Worm (Caenorhabditis elegans) whole organism, L3 larva: ENCODE results near the gene tag-290.

Experiments used
- R02D3.7 ChIP-seq: fragments of 150-350 bp; optimal IDR thresholded peaks from 2 replicates; lab custom pipeline; 2014; ENCODE audit warnings: missing biosample characterization, missing genetic modification characterization
- ZK546.5 ChIP-seq: sonication (generic microtip); optimal IDR thresholded peaks from 2 replicates; lab custom pipeline; 2017; ENCODE audit warnings: missing biosample characterization, missing genetic modification characterization
- aly-2 ChIP-seq: fragments of 150-350 bp; optimal IDR thresholded peaks from 2 replicates; lab custom pipeline; 2014; ENCODE audit warnings: missing biosample characterization, missing genetic modification characterization
- ama-1 ChIP-seq: fragments of 150-350 bp; optimal IDR thresholded peaks from 2 replicates; lab custom pipeline; 2018
- ceh-16 ChIP-seq: sonication (generic microtip); optimal IDR thresholded peaks from 2 replicates; lab custom pipeline; 2017; ENCODE audit warnings: missing biosample characterization, missing genetic modification characterization
- ceh-28 ChIP-seq: fragments of 150-350 bp; optimal IDR thresholded peaks from 2 replicates; lab custom pipeline; 2014; ENCODE audit warnings: missing biosample characterization, missing genetic modification reagents, missing genetic modification characterization
- ceh-82 ChIP-seq: fragments of 150-350 bp; optimal IDR thresholded peaks from 2 replicates; lab custom pipeline; 2014; ENCODE audit warnings: missing biosample characterization, missing genetic modification characterization
- ceh-9 ChIP-seq: sonication (generic microtip); optimal IDR thresholded peaks from 2 replicates; lab custom pipeline; 2018; ENCODE audit warnings: missing biosample characterization, missing genetic modification characterization
- daf-12 ChIP-seq: fragments of 150-350 bp; optimal IDR thresholded peaks from 2 replicates; lab custom pipeline; 2014; ENCODE audit warnings: missing biosample characterization, missing genetic modification reagents, missing genetic modification characterization
- egl-27 ChIP-seq: sonication (generic microtip); optimal IDR thresholded peaks from 4 replicates; lab custom pipeline; 2017; ENCODE audit warnings: missing biosample characterization, missing genetic modification reagents, missing genetic modification characterization
- egl-5 ChIP-seq: fragments of 150-350 bp; optimal IDR thresholded peaks from 2 replicates; lab custom pipeline; 2017; ENCODE audit warnings: missing biosample characterization, missing genetic modification reagents, missing genetic modification characterization, inconsistent platforms
- elt-1 ChIP-seq: fragments of 150-350 bp; optimal IDR thresholded peaks from 2 replicates; lab custom pipeline; 2014; ENCODE audit warnings: missing biosample characterization, missing genetic modification characterization
- elt-2 ChIP-seq: sonication (generic microtip); optimal IDR thresholded peaks from 2 replicates; lab custom pipeline; 2016; ENCODE audit warnings: missing genetic modification reagents, mild to moderate bottlenecking, missing genetic modification characterization, missing compliant biosample characterization
- elt-3 ChIP-seq, 3 experiments: fragments of 150-350 bp in 1 of 3; sonication (generic microtip) in 2 of 3; optimal IDR thresholded peaks; 2 replicates in 2 of 3; 4 replicates in 1 of 3; lab custom pipeline; 2014 to 2017; ENCODE audit warnings: missing biosample characterization in 3 of 3, missing genetic modification characterization in 3 of 3
- eor-1 ChIP-seq, 2 experiments: fragments of 150-350 bp; optimal IDR thresholded peaks; 2 replicates each; lab custom pipeline; 2014 to 2018; ENCODE audit warnings: missing biosample characterization in 2 of 2, missing genetic modification characterization in 2 of 2
- fkh-10 ChIP-seq: sonication (generic microtip); optimal IDR thresholded peaks from 2 replicates; lab custom pipeline; 2017; ENCODE audit warnings: missing biosample characterization, missing genetic modification reagents, missing genetic modification characterization
- fkh-2 ChIP-seq: fragments of 150-350 bp; optimal IDR thresholded peaks from 2 replicates; lab custom pipeline; 2014; ENCODE audit warnings: missing biosample characterization, missing genetic modification reagents, missing genetic modification characterization
- fos-1 ChIP-seq: fragments of 150-350 bp; optimal IDR thresholded peaks from 2 replicates; lab custom pipeline; 2014; ENCODE audit warnings: missing biosample characterization, missing genetic modification characterization
- hmg-11 ChIP-seq: sonication (generic microtip); optimal IDR thresholded peaks from 2 replicates; lab custom pipeline; 2016; ENCODE audit warnings: missing genetic modification characterization, missing compliant biosample characterization
- jun-1 ChIP-seq: fragments of 150-350 bp; optimal IDR thresholded peaks from 2 replicates; lab custom pipeline; 2014; ENCODE audit warnings: missing biosample characterization, missing genetic modification reagents, missing genetic modification characterization
- lin-15B ChIP-seq: fragments of 150-350 bp; optimal IDR thresholded peaks from 2 replicates; lab custom pipeline; 2014; ENCODE audit warnings: missing biosample characterization, missing genetic modification characterization
- lin-39 ChIP-seq: fragments of 150-350 bp; optimal IDR thresholded peaks from 2 replicates; lab custom pipeline; 2018; ENCODE audit warnings: missing biosample characterization, missing genetic modification reagents, missing genetic modification characterization
- lsy-12 ChIP-seq: sonication (generic microtip); optimal IDR thresholded peaks from 2 replicates; lab custom pipeline; 2016; ENCODE audit warnings: mild to moderate bottlenecking, missing genetic modification characterization, missing compliant biosample characterization
- mdl-1 ChIP-seq: fragments of 150-350 bp; optimal IDR thresholded peaks from 2 replicates; lab custom pipeline; 2014; ENCODE audit warnings: missing biosample characterization, missing genetic modification characterization
- mml-1 ChIP-seq: fragments of 150-350 bp; sonication (generic microtip); optimal IDR thresholded peaks from 3 replicates; lab custom pipeline; 2014; ENCODE audit warnings: missing biosample characterization, missing genetic modification characterization
- nfya-1 ChIP-seq: sonication (generic microtip); optimal IDR thresholded peaks from 2 replicates; lab custom pipeline; 2017; ENCODE audit warnings: missing genetic modification characterization, mild to moderate bottlenecking, missing compliant biosample characterization, antibody characterized with exemption, moderate library complexity; ENCODE audit not compliant: insufficient read depth
- nhr-11 ChIP-seq: fragments of 150-350 bp; optimal IDR thresholded peaks from 2 replicates; lab custom pipeline; 2014; ENCODE audit warnings: missing biosample characterization, missing genetic modification characterization
- nhr-12 ChIP-seq: fragments of 150-350 bp; optimal IDR thresholded peaks from 2 replicates; lab custom pipeline; 2014; ENCODE audit warnings: missing biosample characterization, missing genetic modification characterization
- nhr-23 ChIP-seq: fragments of 150-350 bp; optimal IDR thresholded peaks from 2 replicates; lab custom pipeline; 2014; ENCODE audit warnings: missing biosample characterization, missing genetic modification reagents, missing genetic modification characterization
- nhr-237 ChIP-seq: fragments of 150-350 bp; optimal IDR thresholded peaks from 2 replicates; lab custom pipeline; 2014; ENCODE audit warnings: missing biosample characterization, missing genetic modification characterization
- nhr-25 ChIP-seq: sonication (generic microtip); optimal IDR thresholded peaks from 2 replicates; lab custom pipeline; 2017; ENCODE audit warnings: missing biosample characterization, missing genetic modification characterization
- nhr-28 ChIP-seq: fragments of 150-350 bp; optimal IDR thresholded peaks from 2 replicates; lab custom pipeline; 2014; ENCODE audit warnings: missing biosample characterization, missing genetic modification characterization
- nhr-43 ChIP-seq: sonication (generic microtip); optimal IDR thresholded peaks from 2 replicates; lab custom pipeline; 2016; ENCODE audit warnings: mild to moderate bottlenecking, missing genetic modification characterization, missing compliant biosample characterization; ENCODE audit not compliant: poor library complexity, severe bottlenecking
- nhr-67 ChIP-seq: fragments of 150-350 bp; optimal IDR thresholded peaks from 2 replicates; lab custom pipeline; 2014; ENCODE audit warnings: missing biosample characterization, missing genetic modification characterization
- nhr-76 ChIP-seq: fragments of 150-350 bp; sonication (generic microtip); optimal IDR thresholded peaks from 5 replicates; lab custom pipeline; 2014; ENCODE audit warnings: missing biosample characterization, missing genetic modification characterization
- nhr-77 ChIP-seq: fragments of 150-350 bp; optimal IDR thresholded peaks from 2 replicates; lab custom pipeline; 2014; ENCODE audit warnings: missing biosample characterization, missing genetic modification characterization
- pha-4 ChIP-seq: fragments of 150-350 bp; optimal IDR thresholded peaks from 2 replicates; lab custom pipeline; 2014; ENCODE audit warnings: missing biosample characterization, missing genetic modification reagents, missing genetic modification characterization
- pqm-1 ChIP-seq: fragments of 150-350 bp; optimal IDR thresholded peaks from 2 replicates; lab custom pipeline; 2017; ENCODE audit warnings: missing biosample characterization, missing genetic modification characterization, inconsistent platforms
- sea-2 ChIP-seq: fragments of 150-350 bp; sonication (generic microtip); optimal IDR thresholded peaks from 4 replicates; lab custom pipeline; 2014; ENCODE audit warnings: missing biosample characterization, missing genetic modification reagents, missing genetic modification characterization
- skn-1 ChIP-seq: fragments of 150-350 bp; optimal IDR thresholded peaks from 2 replicates; lab custom pipeline; 2014; ENCODE audit warnings: missing biosample characterization, missing genetic modification characterization
- snpc-4 ChIP-seq: fragments of 150-350 bp; optimal IDR thresholded peaks from 2 replicates; lab custom pipeline; 2014; ENCODE audit warnings: missing biosample characterization, missing genetic modification characterization
- tbx-2 ChIP-seq: sonication (generic microtip); optimal IDR thresholded peaks from 2 replicates; lab custom pipeline; 2016; ENCODE audit warnings: mild to moderate bottlenecking, missing genetic modification characterization, missing compliant biosample characterization
- unc-39 ChIP-seq: sonication (generic microtip); optimal IDR thresholded peaks from 4 replicates; lab custom pipeline; 2017; ENCODE audit warnings: missing biosample characterization, missing genetic modification characterization
- unc-62 ChIP-seq: fragments of 150-350 bp; sonication (generic microtip); optimal IDR thresholded peaks from 4 replicates; lab custom pipeline; 2014; ENCODE audit warnings: missing biosample characterization, missing genetic modification reagents, missing genetic modification characterization
- zag-1 ChIP-seq: fragments of 150-350 bp; optimal IDR thresholded peaks from 2 replicates; lab custom pipeline; 2014; ENCODE audit warnings: missing biosample characterization, missing genetic modification characterization
- ztf-11 ChIP-seq: fragments of 150-350 bp; optimal IDR thresholded peaks from 2 replicates; lab custom pipeline; 2014; ENCODE audit warnings: missing biosample characterization, missing genetic modification characterization
- ztf-4 ChIP-seq: fragments of 150-350 bp; optimal IDR thresholded peaks from 2 replicates; lab custom pipeline; 2014; ENCODE audit warnings: missing biosample characterization, missing genetic modification characterization

Gene tag-290

DNA sequence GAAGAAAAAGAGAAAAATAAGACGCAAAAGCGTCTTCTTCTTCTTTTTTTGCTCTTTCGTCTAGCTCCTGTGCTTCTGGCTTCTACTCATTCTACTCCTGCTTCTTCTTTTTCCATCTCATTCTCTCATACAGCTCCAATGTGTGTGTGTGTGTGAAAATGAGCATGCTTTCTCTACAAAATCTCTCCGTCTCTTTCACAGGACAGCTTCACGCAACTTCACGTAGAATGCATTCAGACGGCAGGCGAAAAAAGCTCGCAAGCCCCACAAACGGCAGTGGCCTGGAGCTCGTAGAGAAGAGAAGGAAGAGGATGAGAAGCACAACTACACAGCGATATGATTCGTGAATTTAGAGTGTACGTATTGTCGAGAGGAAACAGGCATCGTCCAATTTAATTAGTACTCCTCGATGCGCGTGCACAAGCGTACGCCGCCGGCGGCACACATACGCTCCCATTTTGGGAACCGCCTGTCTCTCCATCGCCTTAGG, 28.2 kb downstream of the tag-290 start:
- no peak for TF ChIP-seq nhr-23 (tag; lab: Kevin White, UChicago)
- peak; percentile 59 for TF ChIP-seq skn-1 (tag; lab: Kevin White, UChicago)
- no peak for TF ChIP-seq elt-2 (tag; lab: Kevin White, UChicago)
- TF ChIP-seq nhr-12 (tag; lab: Kevin White, UChicago) = no peak
- peak; percentile 56 for TF ChIP-seq lin-39 (tag; lab: Kevin White, UChicago)
- no peak for TF ChIP-seq elt-1
- peak; percentile 9 for TF ChIP-seq snpc-4 (tag; lab: Kevin White, UChicago)
- no peak for TF ChIP-seq ceh-28
- peak; percentile 5 for TF ChIP-seq unc-62
- TF ChIP-seq lin-15B = peak; percentile 36
- TF ChIP-seq unc-39 (tag; lab: Kevin White, UChicago) = no peak
- TF ChIP-seq R02D3.7 (tag; lab: Kevin White, UChicago) = no peak
- no peak for TF ChIP-seq sea-2 (GFP tag; lab: Kevin White, UChicago)
- TF ChIP-seq nhr-76 (tag; lab: Kevin White, UChicago) = no peak
- no peak for TF ChIP-seq ZK546.5
- TF ChIP-seq jun-1 = no peak
- peak; percentile 54 for TF ChIP-seq mdl-1
- no peak for TF ChIP-seq ztf-4
- no peak for TF ChIP-seq ztf-11 (tag; lab: Kevin White, UChicago)
- TF ChIP-seq nhr-43 (tag; lab: Kevin White, UChicago) = no peak
- no peak for TF ChIP-seq ceh-82 (tag; lab: Kevin White, UChicago)
- no peak for TF ChIP-seq nhr-237
- no peak for TF ChIP-seq egl-27 (tag; lab: Kevin White, UChicago)
- TF ChIP-seq nhr-77 (tag; lab: Kevin White, UChicago) = no peak
- no peak for TF ChIP-seq lsy-12 (tag; lab: Kevin White, UChicago)
- peak; percentile 25 for TF ChIP-seq tbx-2 (tag; lab: Kevin White, UChicago)
- no peak for TF ChIP-seq fos-1
- no peak for TF ChIP-seq pha-4 (tag; lab: Kevin White, UChicago)
- TF ChIP-seq ama-1 (lab: Kevin White, UChicago) = no peak
- peak; percentile 16 for TF ChIP-seq egl-5
- no peak for TF ChIP-seq nhr-67 (tag; lab: Kevin White, UChicago)
- no peak for TF ChIP-seq pqm-1 (tag; lab: Kevin White, UChicago)
- TF ChIP-seq nfya-1 (tag; lab: Kevin White, UChicago) = peak; percentile 74
- peak; percentile 77 for TF ChIP-seq fkh-10 (GFP tag; lab: Kevin White, UChicago)
- no peak for TF ChIP-seq mml-1
- peak; percentile 33 for TF ChIP-seq nhr-11 (tag; lab: Kevin White, UChicago)
- TF ChIP-seq fkh-2 (tag; lab: Kevin White, UChicago) = no peak
- no peak for TF ChIP-seq daf-12 (tag; lab: Kevin White, UChicago)
- TF ChIP-seq elt-3 (tag; optimal IDR thresholded peaks at IDR 0.05; lab: Kevin White, UChicago) = no peak
- no peak for TF ChIP-seq aly-2 (tag; lab: Kevin White, UChicago)
- TF ChIP-seq ceh-16 (tag; lab: Kevin White, UChicago) = no peak
- no peak for TF ChIP-seq ceh-9 (tag; lab: Kevin White, UChicago)
- TF ChIP-seq eor-1 (tag; optimal IDR thresholded peaks at IDR 0.05; lab: Kevin White, UChicago) = no peak
- no peak for TF ChIP-seq nhr-25 (tag; lab: Kevin White, UChicago)
- TF ChIP-seq nhr-28 = no peak
- TF ChIP-seq zag-1 (tag; lab: Kevin White, UChicago) = peak; percentile 14
- TF ChIP-seq hmg-11 = peak; percentile 27
